Worm (Caenorhabditis elegans) whole organism, L3 larva: ENCODE data around the gene M02E1.1.

ENCODE experiments used
- R02D3.7 ChIP-seq: fragments of 150-350 bp; optimal IDR thresholded peaks from 2 replicates; lab custom pipeline; 2014; ENCODE audit warnings: missing biosample characterization, missing genetic modification characterization
- ZK546.5 ChIP-seq: sonication (generic microtip); optimal IDR thresholded peaks from 2 replicates; lab custom pipeline; 2017; ENCODE audit warnings: missing biosample characterization, missing genetic modification characterization
- aly-2 ChIP-seq: fragments of 150-350 bp; optimal IDR thresholded peaks from 2 replicates; lab custom pipeline; 2014; ENCODE audit warnings: missing biosample characterization, missing genetic modification characterization
- ama-1 ChIP-seq: fragments of 150-350 bp; optimal IDR thresholded peaks from 2 replicates; lab custom pipeline; 2018
- ceh-28 ChIP-seq: fragments of 150-350 bp; optimal IDR thresholded peaks from 2 replicates; lab custom pipeline; 2014; ENCODE audit warnings: missing biosample characterization, missing genetic modification reagents, missing genetic modification characterization
- ceh-9 ChIP-seq: sonication (generic microtip); optimal IDR thresholded peaks from 2 replicates; lab custom pipeline; 2018; ENCODE audit warnings: missing biosample characterization, missing genetic modification characterization
- daf-12 ChIP-seq: fragments of 150-350 bp; optimal IDR thresholded peaks from 2 replicates; lab custom pipeline; 2014; ENCODE audit warnings: missing biosample characterization, missing genetic modification reagents, missing genetic modification characterization
- egl-27 ChIP-seq: sonication (generic microtip); optimal IDR thresholded peaks from 4 replicates; lab custom pipeline; 2017; ENCODE audit warnings: missing biosample characterization, missing genetic modification reagents, missing genetic modification characterization
- elt-1 ChIP-seq: fragments of 150-350 bp; optimal IDR thresholded peaks from 2 replicates; lab custom pipeline; 2014; ENCODE audit warnings: missing biosample characterization, missing genetic modification characterization
- elt-2 ChIP-seq: sonication (generic microtip); optimal IDR thresholded peaks from 2 replicates; lab custom pipeline; 2016; ENCODE audit warnings: missing genetic modification reagents, mild to moderate bottlenecking, missing genetic modification characterization, missing compliant biosample characterization
- elt-3 ChIP-seq, 3 experiments: fragments of 150-350 bp in 1 of 3; sonication (generic microtip) in 2 of 3; optimal IDR thresholded peaks; 2 replicates in 2 of 3; 4 replicates in 1 of 3; lab custom pipeline; 2014 to 2017; ENCODE audit warnings: missing biosample characterization in 3 of 3, missing genetic modification characterization in 3 of 3
- eor-1 ChIP-seq, 2 experiments: fragments of 150-350 bp; optimal IDR thresholded peaks; 2 replicates each; lab custom pipeline; 2014 to 2018; ENCODE audit warnings: missing biosample characterization in 2 of 2, missing genetic modification characterization in 2 of 2
- fkh-10 ChIP-seq: sonication (generic microtip); optimal IDR thresholded peaks from 2 replicates; lab custom pipeline; 2017; ENCODE audit warnings: missing biosample characterization, missing genetic modification reagents, missing genetic modification characterization
- fkh-2 ChIP-seq: fragments of 150-350 bp; optimal IDR thresholded peaks from 2 replicates; lab custom pipeline; 2014; ENCODE audit warnings: missing biosample characterization, missing genetic modification reagents, missing genetic modification characterization
- fos-1 ChIP-seq: fragments of 150-350 bp; optimal IDR thresholded peaks from 2 replicates; lab custom pipeline; 2014; ENCODE audit warnings: missing biosample characterization, missing genetic modification characterization
- lin-15B ChIP-seq: fragments of 150-350 bp; optimal IDR thresholded peaks from 2 replicates; lab custom pipeline; 2014; ENCODE audit warnings: missing biosample characterization, missing genetic modification characterization
- lin-39 ChIP-seq: fragments of 150-350 bp; optimal IDR thresholded peaks from 2 replicates; lab custom pipeline; 2018; ENCODE audit warnings: missing biosample characterization, missing genetic modification reagents, missing genetic modification characterization
- lsy-12 ChIP-seq: sonication (generic microtip); optimal IDR thresholded peaks from 2 replicates; lab custom pipeline; 2016; ENCODE audit warnings: mild to moderate bottlenecking, missing genetic modification characterization, missing compliant biosample characterization
- mdl-1 ChIP-seq: fragments of 150-350 bp; optimal IDR thresholded peaks from 2 replicates; lab custom pipeline; 2014; ENCODE audit warnings: missing biosample characterization, missing genetic modification characterization
- mml-1 ChIP-seq: fragments of 150-350 bp; sonication (generic microtip); optimal IDR thresholded peaks from 3 replicates; lab custom pipeline; 2014; ENCODE audit warnings: missing biosample characterization, missing genetic modification characterization
- nhr-11 ChIP-seq: fragments of 150-350 bp; optimal IDR thresholded peaks from 2 replicates; lab custom pipeline; 2014; ENCODE audit warnings: missing biosample characterization, missing genetic modification characterization
- nhr-23 ChIP-seq: fragments of 150-350 bp; optimal IDR thresholded peaks from 2 replicates; lab custom pipeline; 2014; ENCODE audit warnings: missing biosample characterization, missing genetic modification reagents, missing genetic modification characterization
- nhr-237 ChIP-seq: fragments of 150-350 bp; optimal IDR thresholded peaks from 2 replicates; lab custom pipeline; 2014; ENCODE audit warnings: missing biosample characterization, missing genetic modification characterization
- nhr-25 ChIP-seq: sonication (generic microtip); optimal IDR thresholded peaks from 2 replicates; lab custom pipeline; 2017; ENCODE audit warnings: missing biosample characterization, missing genetic modification characterization
- nhr-28 ChIP-seq: fragments of 150-350 bp; optimal IDR thresholded peaks from 2 replicates; lab custom pipeline; 2014; ENCODE audit warnings: missing biosample characterization, missing genetic modification characterization
- nhr-43 ChIP-seq: sonication (generic microtip); optimal IDR thresholded peaks from 2 replicates; lab custom pipeline; 2016; ENCODE audit warnings: mild to moderate bottlenecking, missing genetic modification characterization, missing compliant biosample characterization; ENCODE audit not compliant: poor library complexity, severe bottlenecking
- nhr-67 ChIP-seq: fragments of 150-350 bp; optimal IDR thresholded peaks from 2 replicates; lab custom pipeline; 2014; ENCODE audit warnings: missing biosample characterization, missing genetic modification characterization
- nhr-76 ChIP-seq: fragments of 150-350 bp; sonication (generic microtip); optimal IDR thresholded peaks from 5 replicates; lab custom pipeline; 2014; ENCODE audit warnings: missing biosample characterization, missing genetic modification characterization
- nhr-77 ChIP-seq: fragments of 150-350 bp; optimal IDR thresholded peaks from 2 replicates; lab custom pipeline; 2014; ENCODE audit warnings: missing biosample characterization, missing genetic modification characterization
- pha-4 ChIP-seq: fragments of 150-350 bp; optimal IDR thresholded peaks from 2 replicates; lab custom pipeline; 2014; ENCODE audit warnings: missing biosample characterization, missing genetic modification reagents, missing genetic modification characterization
- pqm-1 ChIP-seq: fragments of 150-350 bp; optimal IDR thresholded peaks from 2 replicates; lab custom pipeline; 2017; ENCODE audit warnings: missing biosample characterization, missing genetic modification characterization, inconsistent platforms
- sea-2 ChIP-seq: fragments of 150-350 bp; sonication (generic microtip); optimal IDR thresholded peaks from 4 replicates; lab custom pipeline; 2014; ENCODE audit warnings: missing biosample characterization, missing genetic modification reagents, missing genetic modification characterization
- tbx-2 ChIP-seq: sonication (generic microtip); optimal IDR thresholded peaks from 2 replicates; lab custom pipeline; 2016; ENCODE audit warnings: mild to moderate bottlenecking, missing genetic modification characterization, missing compliant biosample characterization
- unc-39 ChIP-seq: sonication (generic microtip); optimal IDR thresholded peaks from 4 replicates; lab custom pipeline; 2017; ENCODE audit warnings: missing biosample characterization, missing genetic modification characterization
- unc-62 ChIP-seq: fragments of 150-350 bp; sonication (generic microtip); optimal IDR thresholded peaks from 4 replicates; lab custom pipeline; 2014; ENCODE audit warnings: missing biosample characterization, missing genetic modification reagents, missing genetic modification characterization
- zag-1 ChIP-seq: fragments of 150-350 bp; optimal IDR thresholded peaks from 2 replicates; lab custom pipeline; 2014; ENCODE audit warnings: missing biosample characterization, missing genetic modification characterization
- ztf-11 ChIP-seq: fragments of 150-350 bp; optimal IDR thresholded peaks from 2 replicates; lab custom pipeline; 2014; ENCODE audit warnings: missing biosample characterization, missing genetic modification characterization

Gene M02E1.1

DNA sequence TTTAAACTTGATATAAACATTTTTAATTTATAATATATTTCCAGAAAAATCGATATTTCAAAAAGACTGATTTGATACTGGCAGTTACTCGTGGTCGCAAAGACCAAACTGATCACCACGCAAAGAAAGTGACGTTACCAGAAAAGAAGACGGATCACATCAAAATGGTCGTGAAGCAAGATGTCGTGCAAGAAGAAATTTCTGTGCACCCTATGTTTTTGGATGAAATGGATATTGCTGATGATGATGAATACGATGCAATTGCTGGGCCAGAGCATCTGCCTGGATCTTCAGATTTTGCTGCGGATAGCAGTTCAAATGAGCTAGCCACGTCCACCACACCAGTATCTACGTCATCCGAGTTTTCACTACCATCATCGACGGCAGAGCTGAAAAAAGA lies 2.8 kb downstream of the M02E1.1 start:
- TF ChIP-seq mml-1 (tag; lab: Kevin White, UChicago) (no peak), zag-1 (no peak), nhr-25 (tag; lab: Kevin White, UChicago) (no peak), lin-39 (tag; lab: Kevin White, UChicago) (no peak)

DNA sequence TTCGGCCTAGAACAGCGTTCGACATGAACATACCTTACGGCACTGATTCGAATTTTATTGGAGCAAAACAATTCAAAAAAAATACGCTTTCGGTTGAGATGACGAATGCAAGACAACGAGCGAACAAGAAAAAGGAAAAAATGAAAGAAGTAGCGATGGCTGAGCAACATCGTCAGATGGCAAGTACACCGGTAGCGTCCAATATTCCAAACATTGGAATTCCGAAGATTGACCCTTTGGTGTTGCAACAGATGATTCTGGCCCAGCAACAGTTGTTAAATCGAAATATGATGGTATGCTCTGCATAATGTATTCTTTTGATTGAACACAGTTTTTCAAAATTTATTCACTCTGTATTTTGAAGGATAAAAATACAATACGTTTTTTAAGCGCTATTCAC lies 6.7 kb downstream of the M02E1.1 start:
- no peak for TF ChIP-seq nhr-237 (tag; lab: Kevin White, UChicago)
- no peak for TF ChIP-seq elt-1
- no peak for TF ChIP-seq nhr-28 (tag; lab: Kevin White, UChicago)
- no peak for TF ChIP-seq sea-2 (GFP tag; lab: Kevin White, UChicago)
- no peak for TF ChIP-seq tbx-2
- no peak for TF ChIP-seq nhr-23 (tag; lab: Kevin White, UChicago)
- TF ChIP-seq nhr-77 (tag; lab: Kevin White, UChicago): no peak
- no peak for TF ChIP-seq pha-4 (tag; lab: Kevin White, UChicago)
- no peak for TF ChIP-seq ama-1 (lab: Kevin White, UChicago)
- no peak for TF ChIP-seq ceh-9 (tag; lab: Kevin White, UChicago)
- TF ChIP-seq fos-1 (tag; lab: Kevin White, UChicago): no peak
- no peak for TF ChIP-seq fkh-10
- no peak for TF ChIP-seq mml-1 (tag; lab: Kevin White, UChicago)
- no peak for TF ChIP-seq elt-3 (tag; optimal IDR thresholded peaks at IDR 0.05; lab: Kevin White, UChicago)
- TF ChIP-seq ceh-28: no peak
- no peak for TF ChIP-seq nhr-11 (tag; lab: Kevin White, UChicago)
- TF ChIP-seq nhr-76 (tag; lab: Kevin White, UChicago): no peak
- no peak for TF ChIP-seq R02D3.7

DNA sequence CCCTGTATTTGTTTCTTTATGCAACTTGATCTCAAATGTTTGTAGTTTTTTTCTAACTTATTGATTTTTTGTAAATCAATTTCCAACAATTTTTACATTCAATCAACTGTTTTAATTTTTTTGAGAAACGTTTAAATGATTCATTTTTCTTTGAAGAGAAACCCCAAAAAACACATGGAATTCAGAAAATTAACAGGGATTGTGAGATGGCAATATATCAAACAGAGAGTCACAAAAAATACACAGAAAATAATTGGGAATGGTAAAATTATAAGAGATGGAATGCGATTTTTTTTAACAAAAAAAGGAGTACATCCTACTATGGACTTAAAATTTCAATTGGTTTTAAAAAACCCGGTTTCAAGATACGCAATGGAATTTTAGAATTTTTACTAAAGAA lies 8.5 kb downstream of the M02E1.1 start:
- TF ChIP-seq nhr-25 (tag; lab: Kevin White, UChicago): no peak
- TF ChIP-seq nhr-43 (tag; lab: Kevin White, UChicago): no peak
- no peak for TF ChIP-seq ama-1 (lab: Kevin White, UChicago)
- TF ChIP-seq sea-2 (GFP tag; lab: Kevin White, UChicago): no peak
- TF ChIP-seq mdl-1 (tag; lab: Kevin White, UChicago): no peak
- no peak for TF ChIP-seq lin-39 (tag; lab: Kevin White, UChicago)
- no peak for TF ChIP-seq eor-1 (tag; optimal IDR thresholded peaks at IDR 0.05; lab: Kevin White, UChicago)
- no peak for TF ChIP-seq ceh-28
- TF ChIP-seq elt-2 (tag; lab: Kevin White, UChicago): no peak
- TF ChIP-seq ZK546.5: no peak
- no peak for TF ChIP-seq nhr-28 (tag; lab: Kevin White, UChicago)
- no peak for TF ChIP-seq lin-15B
- TF ChIP-seq nhr-67: no peak
- no peak for TF ChIP-seq daf-12
- TF ChIP-seq egl-27 (tag; lab: Kevin White, UChicago): no peak
- TF ChIP-seq lsy-12 (tag; lab: Kevin White, UChicago): no peak
- no peak for TF ChIP-seq fkh-10
- no peak for TF ChIP-seq ztf-11 (tag; lab: Kevin White, UChicago)

DNA sequence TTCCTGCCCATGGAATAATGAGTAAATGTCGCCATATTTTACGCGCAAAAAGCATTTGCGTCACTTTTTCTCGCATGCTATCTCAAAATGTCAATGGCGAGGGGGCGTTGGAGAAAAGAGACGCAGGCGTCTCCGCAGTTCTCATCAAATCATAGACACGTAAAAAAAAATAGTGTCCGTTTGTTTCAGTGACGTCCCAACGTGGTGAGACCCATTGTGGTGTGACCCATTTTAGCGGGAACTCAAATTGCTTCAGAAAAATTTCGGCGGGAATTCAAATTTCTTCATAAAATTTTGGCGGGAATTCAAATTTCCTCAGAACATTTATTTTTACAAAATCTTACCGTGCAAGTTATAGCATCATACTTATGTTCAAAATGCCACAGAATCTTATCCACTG lies 17.9 kb downstream of the M02E1.1 start:
- TF ChIP-seq fos-1 (tag; lab: Kevin White, UChicago): no peak
- TF ChIP-seq zag-1: no peak
- TF ChIP-seq elt-2 (tag; lab: Kevin White, UChicago): peak; percentile 37
- TF ChIP-seq ceh-9 (tag; lab: Kevin White, UChicago): no peak
- TF ChIP-seq ztf-11 (tag; lab: Kevin White, UChicago): no peak
- no peak for TF ChIP-seq lin-15B
- TF ChIP-seq nhr-28 (tag; lab: Kevin White, UChicago): no peak
- no peak for TF ChIP-seq unc-62 (GFP tag; lab: Kevin White, UChicago)
- no peak for TF ChIP-seq nhr-76 (tag; lab: Kevin White, UChicago)
- TF ChIP-seq lin-39 (tag; lab: Kevin White, UChicago): no peak
- TF ChIP-seq unc-39 (tag; lab: Kevin White, UChicago): no peak
- no peak for TF ChIP-seq lsy-12 (tag; lab: Kevin White, UChicago)
- TF ChIP-seq aly-2: no peak
- no peak for TF ChIP-seq eor-1 (tag; optimal IDR thresholded peaks at IDR 0.05; lab: Kevin White, UChicago)
- TF ChIP-seq mdl-1 (tag; lab: Kevin White, UChicago): no peak
- TF ChIP-seq pqm-1 (tag; lab: Kevin White, UChicago): peak; percentile 7
- TF ChIP-seq elt-1: no peak
- TF ChIP-seq fkh-2 (tag; lab: Kevin White, UChicago): no peak
